Fruit fly (Drosophila melanogaster) whole organism, embryonic: ENCODE data around the gene CG32488.

Experiments
- ATbp ChIP-seq: fragments of 200-800 bp; sonication (Bioruptor generic); optimal IDR thresholded peaks from 2 replicates; lab custom pipeline; 2017; ENCODE audit warnings: missing biosample characterization, mild to moderate bottlenecking, missing genetic modification characterization, missing genetic modification reagents
- CG10274 ChIP-seq: fragments of 200-800 bp; sonication (Bioruptor generic); optimal IDR thresholded peaks from 3 replicates; lab custom pipeline; 2017; ENCODE audit warnings: missing biosample characterization, mild to moderate bottlenecking, missing genetic modification characterization
- CG10654 ChIP-seq: fragments of 200-800 bp; sonication (Bioruptor generic); optimal IDR thresholded peaks from 2 replicates; lab custom pipeline; 2016; ENCODE audit warnings: missing biosample characterization, missing genetic modification characterization
- CG11504 ChIP-seq: fragments of 200-800 bp; sonication (Bioruptor generic); optimal IDR thresholded peaks from 3 replicates; lab custom pipeline; 2019; ENCODE audit warnings: missing biosample characterization, mild to moderate bottlenecking, missing genetic modification characterization, moderate library complexity
- CG11695 ChIP-seq: fragments of 200-800 bp; sonication (Bioruptor generic); IDR thresholded peaks from 3 replicates; pipeline ENCODE4 v1.3.6; 2022; ENCODE audit warnings: missing biosample characterization, missing genetic modification characterization
- CG12391 ChIP-seq: fragments of 200-800 bp; sonication (Bioruptor generic); optimal IDR thresholded peaks from 3 replicates; lab custom pipeline; 2018; ENCODE audit warnings: missing biosample characterization, mild to moderate bottlenecking, missing genetic modification characterization, moderate library complexity
- CG12769 ChIP-seq: fragments of 200-800 bp; sonication (Bioruptor generic); optimal IDR thresholded peaks from 2 replicates; lab custom pipeline; 2019; ENCODE audit warnings: missing biosample characterization, mild to moderate bottlenecking, missing genetic modification characterization, moderate library complexity
- CG1647 ChIP-seq: fragments of 200-800 bp; sonication (Bioruptor generic); optimal IDR thresholded peaks from 3 replicates; lab custom pipeline; 2016; ENCODE audit warnings: missing biosample characterization, missing genetic modification characterization
- CG2889 ChIP-seq: fragments of 200-800 bp; sonication (Bioruptor generic); IDR thresholded peaks from 3 replicates; pipeline ENCODE4 v1.3.6; 2022; ENCODE audit warnings: missing biosample characterization, missing genetic modification characterization
- CG32532 ChIP-seq: fragments of 200-800 bp; sonication (Bioruptor generic); IDR thresholded peaks from 2 replicates; pipeline ENCODE4 v1.3.6; 2022; ENCODE audit warnings: missing biosample characterization, missing genetic modification characterization
- CG43689 ChIP-seq: fragments of 200-800 bp; sonication (Bioruptor generic); IDR thresholded peaks from 2 replicates; pipeline ENCODE4 v1.3.6; 2022; ENCODE audit warnings: missing biosample characterization, missing genetic modification characterization
- CG5180 ChIP-seq: fragments of 200-800 bp; sonication (Bioruptor generic); optimal IDR thresholded peaks from 3 replicates; lab custom pipeline; 2017; ENCODE audit warnings: missing biosample characterization, missing genetic modification characterization, mild to moderate bottlenecking, moderate library complexity, missing genetic modification reagents
- CG7271 ChIP-seq: fragments of 200-800 bp; sonication (Bioruptor generic); optimal IDR thresholded peaks from 2 replicates; lab custom pipeline; 2018; ENCODE audit warnings: missing biosample characterization, mild to moderate bottlenecking, missing genetic modification characterization, moderate library complexity
- CG7839 ChIP-seq: fragments of 200-800 bp; sonication (Bioruptor generic); optimal IDR thresholded peaks from 3 replicates; lab custom pipeline; 2018; ENCODE audit warnings: missing biosample characterization, mild to moderate bottlenecking, missing genetic modification characterization, moderate library complexity
- CG8944 ChIP-seq: fragments of 200-800 bp; sonication (Bioruptor generic); optimal IDR thresholded peaks from 3 replicates; lab custom pipeline; 2016; ENCODE audit warnings: missing biosample characterization, missing genetic modification characterization
- Dek ChIP-seq: fragments of 200-800 bp; sonication (Bioruptor generic); optimal IDR thresholded peaks from 3 replicates; lab custom pipeline; 2019; ENCODE audit warnings: missing biosample characterization, mild to moderate bottlenecking, missing genetic modification characterization, moderate library complexity
- GATAe ChIP-seq: fragments of 200-800 bp; sonication (Bioruptor generic); conservative IDR thresholded peaks from 2 replicates; pipeline ENCODE4 v1.3.6; 2022; ENCODE audit warnings: missing biosample characterization, missing genetic modification characterization
- HLH3B ChIP-seq: fragments of 200-800 bp; sonication (Bioruptor generic); IDR thresholded peaks from 2 replicates; pipeline ENCODE4 v1.3.6; 2022; ENCODE audit warnings: missing biosample characterization, missing genetic modification characterization
- HLH54F ChIP-seq: fragments of 200-800 bp; sonication (Bioruptor generic); optimal IDR thresholded peaks from 3 replicates; lab custom pipeline; 2016; ENCODE audit warnings: missing biosample characterization, missing genetic modification characterization
- Hey ChIP-seq: fragments of 200-800 bp; sonication (Bioruptor generic); optimal IDR thresholded peaks from 3 replicates; lab custom pipeline; 2018; ENCODE audit warnings: missing biosample characterization, mild to moderate bottlenecking, missing genetic modification characterization
- HmgD ChIP-seq: fragments of 200-800 bp; sonication (Bioruptor generic); optimal IDR thresholded peaks from 3 replicates; lab custom pipeline; 2016; ENCODE audit warnings: missing biosample characterization, missing genetic modification characterization
- Hmr ChIP-seq: fragments of 200-800 bp; sonication (Bioruptor generic); optimal IDR thresholded peaks from 3 replicates; lab custom pipeline; 2017; ENCODE audit warnings: mild to moderate bottlenecking, missing biosample characterization, missing genetic modification reagents, missing genetic modification characterization
- Hmx ChIP-seq: fragments of 200-800 bp; sonication (Bioruptor generic); optimal IDR thresholded peaks from 2 replicates; lab custom pipeline; 2016; ENCODE audit warnings: missing biosample characterization, missing genetic modification characterization
- Oaz ChIP-seq: fragments of 200-800 bp; sonication (Bioruptor generic); IDR thresholded peaks from 2 replicates; pipeline ENCODE4 v1.3.6; 2022; ENCODE audit warnings: missing biosample characterization, missing genetic modification characterization
- Vsx1 ChIP-seq: fragments of 200-800 bp; sonication (Bioruptor generic); optimal IDR thresholded peaks from 2 replicates; lab custom pipeline; 2017; ENCODE audit warnings: missing biosample characterization, mild to moderate bottlenecking, missing genetic modification characterization, missing genetic modification reagents
- amos ChIP-seq: fragments of 200-800 bp; sonication (Bioruptor generic); IDR thresholded peaks from 2 replicates; pipeline ENCODE4 v1.3.6; 2022; ENCODE audit warnings: missing biosample characterization, missing genetic modification characterization; ENCODE audit not compliant: partially characterized antibody
- chm ChIP-seq: fragments of 200-800 bp; sonication (Bioruptor generic); IDR thresholded peaks from 2 replicates; pipeline ENCODE4 v1.3.6; 2022; ENCODE audit warnings: missing biosample characterization, missing genetic modification characterization
- chn ChIP-seq: fragments of 200-800 bp; sonication (Bioruptor generic); optimal IDR thresholded peaks from 2 replicates; lab custom pipeline; 2016; ENCODE audit warnings: missing biosample characterization, missing genetic modification characterization
- esg ChIP-seq: fragments of 200-800 bp; sonication (Bioruptor generic); conservative IDR thresholded peaks from 2 replicates; pipeline ENCODE4 v1.3.6; 2022; ENCODE audit warnings: missing biosample characterization, missing genetic modification characterization
- lilli ChIP-seq: fragments of 200-800 bp; sonication (Bioruptor generic); optimal IDR thresholded peaks from 3 replicates; lab custom pipeline; 2016; ENCODE audit warnings: missing biosample characterization, missing genetic modification characterization
- otp ChIP-seq: fragments of 200-800 bp; sonication (Bioruptor generic); IDR thresholded peaks from 3 replicates; pipeline ENCODE4, ENCODE4 v1.3.6; 2022; ENCODE audit warnings: missing biosample characterization, missing genetic modification characterization
- pfk ChIP-seq: fragments of 200-800 bp; sonication (Bioruptor generic); optimal IDR thresholded peaks from 2 replicates; lab custom pipeline; 2018; ENCODE audit warnings: missing biosample characterization, mild to moderate bottlenecking, missing genetic modification characterization, moderate library complexity
- psq ChIP-seq: fragments of 200-800 bp; sonication (Bioruptor generic); optimal IDR thresholded peaks from 2 replicates; lab custom pipeline; 2017; ENCODE audit warnings: missing biosample characterization, missing genetic modification characterization
- ro ChIP-seq: fragments of 200-800 bp; sonication (Bioruptor generic); IDR thresholded peaks from 2 replicates; pipeline ENCODE4 v1.3.6; 2022; ENCODE audit warnings: missing biosample characterization, missing genetic modification characterization
- sima ChIP-seq: fragments of 200-800 bp; sonication (Bioruptor generic); optimal IDR thresholded peaks from 2 replicates; lab custom pipeline; 2016; ENCODE audit warnings: missing biosample characterization, missing genetic modification characterization
- slbo ChIP-seq: fragments of 200-800 bp; sonication (Bioruptor generic); IDR thresholded peaks from 2 replicates; pipeline ENCODE4 v1.3.6; 2022; ENCODE audit warnings: missing biosample characterization, missing genetic modification characterization
- sug ChIP-seq: fragments of 200-800 bp; optimal IDR thresholded peaks from 2 replicates; lab custom pipeline; 2019; ENCODE audit warnings: missing biosample characterization, mild to moderate bottlenecking, missing genetic modification characterization, moderate library complexity

The CG32488 gene

DNA sequence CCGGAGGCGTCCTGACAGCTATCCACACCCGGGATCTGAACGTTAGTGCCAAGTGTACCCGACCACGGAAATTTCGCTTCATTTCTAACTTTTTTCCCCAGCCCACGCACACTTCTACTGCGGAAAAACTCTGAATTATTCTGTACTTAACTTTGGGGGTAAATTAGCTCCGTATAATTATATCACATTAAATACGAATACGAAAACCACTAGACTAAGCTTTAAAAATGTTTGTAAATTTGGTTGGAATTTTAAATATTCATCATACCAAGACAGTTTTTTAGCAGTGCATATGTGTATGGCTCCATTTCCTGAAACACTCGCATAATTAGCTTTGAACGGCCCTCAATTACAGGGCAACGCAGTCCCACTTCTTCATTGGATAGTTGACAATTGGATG lies 2.4 kb downstream of the CG32488 start (continued):
- TF ChIP-seq CG43689 (GFP tag; lab: Robert Waterston, UW): no peak
- no peak for TF ChIP-seq CG12769
- no peak for TF ChIP-seq CG11695 (GFP tag; lab: Robert Waterston, UW)
- no peak for TF ChIP-seq Oaz (GFP tag; lab: Robert Waterston, UW)
- TF ChIP-seq Hey (tag; lab: Kevin White, UChicago): no peak
- TF ChIP-seq CG11504 (tag; lab: Kevin White, UChicago): peak; percentile 11
- TF ChIP-seq ro (GFP tag; lab: Robert Waterston, UW): no peak
- TF ChIP-seq Hmx (GFP tag; lab: Kevin White, UChicago): no peak
- peak; percentile 57 for TF ChIP-seq slbo (GFP tag; lab: Robert Waterston, UW)
- 0 out of 3 replicates have a peak, but pooled peaks have one; percentile 15 for TF ChIP-seq CG2889 (GFP tag; lab: Robert Waterston, UW)
- no peak for TF ChIP-seq Hmr
- 0 out of 2 replicates have a peak, but pooled peaks have one; percentile 24 for TF ChIP-seq HLH3B (GFP tag; lab: Robert Waterston, UW)
- TF ChIP-seq esg (GFP tag; lab: Robert Waterston, UW): peak; percentile 23; the same call in 1 of the 2 replicates
- TF ChIP-seq psq (GFP tag; lab: Kevin White, UChicago): no peak
- TF ChIP-seq, all 482 proteins: peak for 10

DNA sequence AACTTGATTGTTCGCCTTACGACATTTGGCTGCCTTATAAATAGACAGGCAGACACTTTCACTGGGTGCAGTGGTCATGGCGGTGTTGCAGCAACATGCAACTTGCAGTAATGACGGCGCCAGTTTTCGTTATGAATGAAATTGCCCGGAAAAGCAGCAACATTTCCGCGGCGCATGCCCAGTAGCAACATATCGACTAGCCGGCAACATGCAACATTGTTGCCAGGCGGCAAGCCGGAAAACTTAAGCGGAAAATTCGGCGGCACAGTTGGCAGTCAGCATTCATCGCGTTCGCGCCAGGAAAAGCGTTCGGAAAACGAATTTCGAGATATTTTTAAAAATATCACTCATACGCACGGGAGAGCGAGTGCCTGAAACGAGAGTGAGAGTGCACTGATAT lies 14.4 kb downstream of the CG32488 start, which contains the start of gene FMRFaR:
Gene FMRFaR (plus strand): TSS at position 272 of the 400 bp plus-strand sequence.
- TF ChIP-seq CG1647 (GFP tag; lab: Kevin White, UChicago) (no peak), chm (peak; percentile 15; the same call in 1 of the 2 replicates), CG11504 (tag; lab: Kevin White, UChicago) (peak; percentile 99), CG32532 (GFP tag; lab: Robert Waterston, UW) (0 out of 2 replicates have a peak, but pooled peaks have one; percentile 27)
- TF ChIP-seq, all 482 proteins: peak for 3

DNA sequence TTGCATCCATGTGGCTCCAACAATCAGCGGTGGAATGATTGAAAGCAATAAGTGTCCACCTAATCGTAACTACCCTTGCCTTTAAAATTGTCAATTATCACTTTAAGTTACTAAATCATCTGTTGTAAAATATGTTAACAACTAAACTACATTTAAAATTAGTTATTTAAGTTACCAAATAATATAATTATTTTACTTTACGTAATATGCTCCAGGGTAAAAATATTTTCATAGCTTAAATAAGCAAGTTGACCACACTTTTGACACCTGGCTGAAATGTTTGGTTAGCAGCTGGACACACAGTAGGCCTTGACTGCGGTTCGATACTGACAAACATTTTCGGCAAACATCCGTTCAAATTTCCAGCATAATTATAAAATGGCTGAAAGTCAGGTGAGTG lies 21.0 kb downstream of the CG32488 start, which contains the start of gene CG2113:
Gene CG2113 (plus strand): TSS at position 301 of the 400 bp plus-strand sequence.
- no peak for TF ChIP-seq CG12391 (tag; lab: Kevin White, UChicago)
- TF ChIP-seq CG7839 (tag; lab: Kevin White, UChicago): no peak
- TF ChIP-seq otp (GFP tag; lab: Robert Waterston, UW): no peak
- no peak for TF ChIP-seq CG7271 (tag; lab: Kevin White, UChicago)
- TF ChIP-seq pfk (GFP tag; lab: Kevin White, UChicago): no peak
- no peak for TF ChIP-seq CG8944 (GFP tag; lab: Kevin White, UChicago)
- no peak for TF ChIP-seq Vsx1
- TF ChIP-seq HmgD (GFP tag; lab: Kevin White, UChicago): no peak
- no peak for TF ChIP-seq lilli
- no peak for TF ChIP-seq HLH54F (GFP tag; lab: Kevin White, UChicago)
- TF ChIP-seq Dek (tag; lab: Kevin White, UChicago): no peak
- no peak for TF ChIP-seq CG10654 (GFP tag; lab: Kevin White, UChicago)
- no peak for TF ChIP-seq GATAe
- TF ChIP-seq ATbp (GFP tag; lab: Kevin White, UChicago): no peak
- TF ChIP-seq amos (GFP tag; lab: Robert Waterston, UW): no peak
- TF ChIP-seq sima (GFP tag; lab: Kevin White, UChicago): no peak
- TF ChIP-seq CG10274 (GFP tag; lab: Kevin White, UChicago): no peak
- no peak for TF ChIP-seq chn (GFP tag; lab: Kevin White, UChicago)
- no peak for TF ChIP-seq sug (tag; lab: Kevin White, UChicago)
- TF ChIP-seq CG5180: no peak
